Worm (Caenorhabditis elegans) whole organism, mixed stage, embryonic: ENCODE data around the gene nmur-3.

Experiments used
- blmp-1 ChIP-seq: fragments of 150-350 bp; optimal IDR thresholded peaks from 2 replicates; lab custom pipeline; 2014; ENCODE audit warnings: missing biosample characterization, missing genetic modification characterization
- ceh-39 ChIP-seq: fragments of 150-350 bp; optimal IDR thresholded peaks from 2 replicates; lab custom pipeline; 2014; ENCODE audit warnings: missing biosample characterization, missing genetic modification characterization
- lin-13 ChIP-seq: fragments of 150-350 bp; optimal IDR thresholded peaks from 2 replicates; lab custom pipeline; 2014; ENCODE audit warnings: missing biosample characterization, missing genetic modification characterization
- lsy-2 ChIP-seq: fragments of 150-350 bp; optimal IDR thresholded peaks from 2 replicates; lab custom pipeline; 2014; ENCODE audit warnings: missing biosample characterization, missing genetic modification characterization
- mep-1 ChIP-seq: fragments of 150-350 bp; optimal IDR thresholded peaks from 2 replicates; lab custom pipeline; 2017; ENCODE audit warnings: missing biosample characterization, missing genetic modification reagents, missing genetic modification characterization, inconsistent platforms
- mls-2 ChIP-seq: sonication (generic microtip); optimal IDR thresholded peaks from 2 replicates; lab custom pipeline; 2016; ENCODE audit warnings: mild to moderate bottlenecking, missing genetic modification characterization, moderate library complexity, missing compliant biosample characterization
- nhr-28 ChIP-seq: fragments of 150-350 bp; optimal IDR thresholded peaks from 2 replicates; lab custom pipeline; 2014; ENCODE audit warnings: missing biosample characterization, missing genetic modification characterization
- nhr-76 ChIP-seq: sonication (generic microtip); optimal IDR thresholded peaks from 2 replicates; lab custom pipeline; 2017; ENCODE audit warnings: missing biosample characterization, missing genetic modification characterization
- pha-4 ChIP-seq: fragments of 150-350 bp; optimal IDR thresholded peaks from 2 replicates; lab custom pipeline; 2018; ENCODE audit warnings: missing biosample characterization, missing genetic modification reagents, missing genetic modification characterization
- sem-2 ChIP-seq: fragments of 200-800 bp; sonication (Bioruptor generic); optimal IDR thresholded peaks from 2 replicates; lab custom pipeline; 2018; ENCODE audit warnings: mild to moderate bottlenecking, missing genetic modification characterization, missing compliant biosample characterization
- sptf-1 ChIP-seq: sonication (generic microtip); optimal IDR thresholded peaks from 2 replicates; lab custom pipeline; 2017; ENCODE audit warnings: mild to moderate bottlenecking, missing genetic modification characterization, moderate library complexity, missing compliant biosample characterization

- TF ChIP-seq sptf-1 (tag; lab: Kevin White, UChicago) (no peak), blmp-1 (tag; lab: Kevin White, UChicago) (no peak), ceh-39 (tag; lab: Kevin White, UChicago) (no peak), sem-2 (GFP tag; lab: Kevin White, UChicago) (no peak), pha-4 (tag; lab: Kevin White, UChicago) (no peak), nhr-28 (tag; lab: Kevin White, UChicago) (no peak), nhr-76 (tag; lab: Kevin White, UChicago) (no peak), lin-13 (tag; lab: Kevin White, UChicago) (no peak), mep-1 (tag; lab: Kevin White, UChicago) (no peak), lsy-2 (tag; lab: Kevin White, UChicago) (no peak), mls-2 (tag; lab: Kevin White, UChicago) (no peak)
These were observed 47.6 kb upstream of the nmur-3 start, which contains the start of gene dop-1 for ce11 chrX:4418751-4419150.
